Fruit fly (Drosophila melanogaster): Measurements from ENCODE around the gene PGRP-SA.

Gene PGRP-SA

DNA sequence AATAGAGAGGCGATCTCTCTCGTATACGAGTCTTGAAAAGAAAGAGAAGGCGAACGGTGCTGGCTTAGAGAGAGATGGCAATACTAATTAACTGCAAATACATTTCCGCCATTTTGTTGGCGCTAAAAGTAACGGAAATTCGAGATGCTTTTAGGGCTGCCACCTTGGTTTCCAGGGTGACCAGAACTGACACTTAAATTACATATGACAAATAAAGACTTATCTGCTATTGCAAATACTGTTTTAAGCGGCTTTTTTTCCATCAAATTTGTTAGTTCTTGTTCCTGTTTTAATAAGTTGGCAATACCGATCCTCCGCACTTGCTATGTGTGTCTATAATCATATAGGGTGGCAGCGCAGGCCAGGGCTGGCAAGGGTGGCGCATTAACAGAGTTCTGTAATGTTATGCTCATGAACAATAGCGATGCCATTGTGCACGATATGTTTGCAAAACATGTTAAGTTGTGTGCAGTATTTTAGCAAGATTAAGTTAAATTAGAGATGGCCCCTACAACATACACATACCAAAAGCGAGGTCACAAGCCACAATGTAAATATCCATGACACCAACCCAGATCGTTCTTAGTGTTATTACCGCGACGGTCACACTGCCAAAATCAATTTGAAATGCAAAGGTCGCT lies 18.9 kb downstream of the PGRP-SA start, which contains the start of gene nod (continued):
- TF ChIP-seq CG34422 (GFP tag; IDR thresholded peaks at IDR 0.05) (no peak), CG34376 (GFP tag; optimal IDR thresholded peaks at IDR 0.05) (peak; percentile 49), E2f2 (GFP tag; IDR thresholded peaks at IDR 0.05) (peak; percentile 83), CG3726 (GFP tag; IDR thresholded peaks at IDR 0.05) (0 out of 3 replicates have a peak, but pooled peaks have one; percentile 48), crp (GFP tag; optimal IDR thresholded peaks at IDR 0.05) (no peak), fd96Cb (tag; optimal IDR thresholded peaks at IDR 0.05) (peak; percentile 45), Asciz (GFP tag; optimal IDR thresholded peaks at IDR 0.05) (no peak), CG2199 (GFP tag; IDR thresholded peaks at IDR 0.05) (0 out of 3 replicates have a peak, but pooled peaks have one; percentile 14), CG11247 (GFP tag; IDR thresholded peaks at IDR 0.05) (0 out of 2 replicates have a peak, but pooled peaks have one; percentile 26), CG7839 (tag; optimal IDR thresholded peaks at IDR 0.05) (no peak), maf-S (GFP tag; optimal IDR thresholded peaks at IDR 0.05) (peak; percentile 58), twi (tag; optimal IDR thresholded peaks at IDR 0.05) (no peak), cato (GFP tag; optimal IDR thresholded peaks at IDR 0.05; ENCODE audit: borderline replicate concordance) (peak; percentile 54), CG14965 (GFP tag; optimal IDR thresholded peaks at IDR 0.05; ENCODE audit: borderline replicate concordance) (no peak), Dp (GFP tag; optimal IDR thresholded peaks at IDR 0.05) (peak; percentile 82), CG8924 (tag; optimal IDR thresholded peaks at IDR 0.05) (no peak), CG13894 (tag; optimal IDR thresholded peaks at IDR 0.05) (peak; percentile 66), Abd-B (GFP tag; optimal IDR thresholded peaks at IDR 0.05) (peak; percentile 10), aop (GFP tag; IDR thresholded peaks at IDR 0.05) (no peak), Fer3 (tag; optimal IDR thresholded peaks at IDR 0.05) (peak; percentile 48), CG17612 (GFP tag; IDR thresholded peaks at IDR 0.05) (no peak), NC2α (GFP tag; optimal IDR thresholded peaks at IDR 0.05) (peak; percentile 41), Oli (tag; optimal IDR thresholded peaks at IDR 0.05) (peak; percentile 50), dmrt11E (tag; optimal IDR thresholded peaks at IDR 0.05) (peak; percentile 34), CG13296 (GFP tag; optimal IDR thresholded peaks at IDR 0.05) (peak; percentile 71), row (GFP tag; IDR thresholded peaks at IDR 0.05) (peak; percentile 64), CG3407 (GFP tag; optimal IDR thresholded peaks at IDR 0.05) (peak; percentile 36), pfk (GFP tag; optimal IDR thresholded peaks at IDR 0.05) (no peak), ssp (GFP tag; IDR thresholded peaks at IDR 0.05) (peak; percentile 26; the same call in 1 of the 2 replicates), gce (GFP tag; IDR thresholded peaks at IDR 0.05) (no peak), dm (GFP tag; optimal IDR thresholded peaks at IDR 0.05) (peak; percentile 31), Spps (tag; optimal IDR thresholded peaks at IDR 0.05) (peak; percentile 13), CG1233 (GFP tag; optimal IDR thresholded peaks at IDR 0.05) (peak; percentile 52), PHDP (tag; optimal IDR thresholded peaks at IDR 0.05) (peak; percentile 59), D19A (tag; optimal IDR thresholded peaks at IDR 0.05) (peak; percentile 24), kay (GFP tag; optimal IDR thresholded peaks at IDR 0.05) (peak; percentile 2), CG30431 (GFP tag; optimal IDR thresholded peaks at IDR 0.05) (peak; percentile 35), gfzf (GFP tag; optimal IDR thresholded peaks at IDR 0.05) (peak; percentile 92), dan (GFP tag; IDR thresholded peaks at IDR 0.05) (no peak), CG13624 (GFP tag; optimal IDR thresholded peaks at IDR 0.05) (peak; percentile 55), p53 (GFP tag; optimal IDR thresholded peaks at IDR 0.05) (peak; percentile 61), CG4424 (GFP tag; optimal IDR thresholded peaks at IDR 0.05) (peak; percentile 23), Chrac-16 (GFP tag; optimal IDR thresholded peaks at IDR 0.05) (peak; percentile 57), Mrtf (GFP tag; IDR thresholded peaks at IDR 0.05) (0 out of 3 replicates have a peak, but pooled peaks have one; percentile 31), CG10321 (GFP tag; IDR thresholded peaks at IDR 0.05) (peak; percentile 78), Side (GFP tag; optimal IDR thresholded peaks at IDR 0.05) (peak; percentile 69), fu2 (GFP tag; optimal IDR thresholded peaks at IDR 0.05) (peak; percentile 66), CrebB (tag; optimal IDR thresholded peaks at IDR 0.05) (peak; percentile 7), lab (GFP tag; optimal IDR thresholded peaks at IDR 0.05) (peak; percentile 75)
